Fruit fly (Drosophila melanogaster) Kc167 (cell line): ENCODE measurements around the gene for.

Experiments
- Myc ChIP-seq: fragments of >200 bp; optimal IDR thresholded peaks from 2 replicates; lab custom pipeline; 2017; ENCODE audit warnings: missing external identifiers
- Sin3A ChIP-seq: fragments of >200 bp; optimal IDR thresholded peaks from 2 replicates; lab custom pipeline; 2018; ENCODE audit warnings: missing external identifiers
- h ChIP-seq: fragments of >200 bp; optimal IDR thresholded peaks from 3 replicates; lab custom pipeline; 2018; ENCODE audit warnings: missing external identifiers
- insv ChIP-seq: fragments of >200 bp; optimal IDR thresholded peaks from 3 replicates; lab custom pipeline; 2018; ENCODE audit warnings: missing external identifiers
- psq ChIP-seq: fragments of >200 bp; optimal IDR thresholded peaks from 2 replicates; lab custom pipeline; 2017; ENCODE audit warnings: missing external identifiers
- ttk ChIP-seq: sonication (Bioruptor generic); optimal IDR thresholded peaks from 2 replicates; lab custom pipeline; 2017; ENCODE audit warnings: missing external identifiers

Gene for

DNA sequence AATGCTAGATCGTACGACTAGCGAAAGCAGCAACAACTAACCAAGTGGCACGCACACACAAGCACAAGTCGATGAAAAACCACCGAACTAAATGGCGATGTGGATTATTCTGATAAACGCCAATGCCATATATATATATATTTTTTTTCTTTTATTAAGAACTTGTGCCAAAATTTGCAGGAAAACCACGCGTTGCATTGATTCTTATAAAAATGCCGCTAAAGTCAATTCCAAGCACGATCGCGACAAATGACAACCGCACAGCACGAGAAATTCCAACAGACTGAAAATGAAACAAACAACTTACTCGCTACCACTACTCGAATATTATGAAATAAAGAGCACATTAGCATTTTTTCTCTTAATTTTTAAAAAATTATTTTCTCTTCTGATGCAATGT lies at the start of gene for:
Gene for, minus strand, starts transcription at position 287 of the 400 bp plus-strand sequence.
- no peak for TF ChIP-seq insv (lab: Kevin White, UChicago)
- no peak for TF ChIP-seq Myc (lab: Kevin White, UChicago)
- TF ChIP-seq psq (lab: Kevin White, UChicago) = no peak
- no peak for TF ChIP-seq ttk
- no peak for TF ChIP-seq Sin3A (lab: Kevin White, UChicago)
- TF ChIP-seq h (lab: Kevin White, UChicago) = no peak

DNA sequence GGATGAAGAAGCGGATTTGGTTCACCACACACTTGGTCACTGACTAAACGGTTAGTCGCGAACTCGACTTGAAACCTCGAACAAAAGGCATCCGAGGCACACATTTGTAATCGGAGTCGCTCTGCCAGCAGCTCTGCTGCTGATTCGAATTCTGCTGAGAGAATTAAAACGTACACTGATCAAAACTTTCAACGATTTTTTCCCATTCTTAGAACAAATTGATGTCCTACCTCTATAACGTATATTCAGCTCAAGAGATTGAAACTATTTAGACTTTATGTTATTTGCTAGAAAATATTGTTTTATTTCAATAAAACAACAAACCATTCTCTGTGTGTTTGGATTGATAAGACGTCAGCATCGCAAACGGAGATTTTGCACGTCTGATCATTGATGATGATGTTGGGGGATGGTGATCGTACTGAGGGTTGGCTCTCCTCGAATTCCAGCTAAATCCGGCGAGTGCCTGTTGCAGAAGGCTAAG lies 48.7 kb upstream of the for start, which contains the start of gene CG31778:
Gene CG31778, minus strand, starts transcription at position 51 of the 484 bp plus-strand sequence.
- TF ChIP-seq Sin3A (lab: Kevin White, UChicago) (no peak), insv (lab: Kevin White, UChicago) (no peak), ttk (no peak), Myc (lab: Kevin White, UChicago) (no peak), h (lab: Kevin White, UChicago) (no peak), psq (lab: Kevin White, UChicago) (no peak)

DNA sequence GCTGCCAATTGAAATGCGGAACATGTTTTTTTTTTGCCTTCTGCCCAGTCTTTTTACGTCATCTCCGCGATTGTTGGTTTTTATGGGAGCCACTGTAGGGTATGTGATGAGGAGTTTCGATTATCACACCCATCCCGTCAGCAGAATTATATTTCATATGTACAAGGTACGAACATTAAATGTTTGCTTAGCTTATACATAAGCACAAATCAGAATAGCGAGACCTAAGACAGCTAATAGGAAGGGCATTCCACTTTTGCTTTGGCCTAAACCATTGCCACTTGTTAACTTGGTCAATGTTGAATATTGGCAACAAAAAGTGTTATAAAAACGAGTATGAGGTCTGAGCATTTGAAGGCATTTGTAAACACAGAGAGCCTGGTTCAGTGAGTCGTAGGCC lies 46.5 kb upstream of the for start, which contains the start of gene CG2816:
Gene CG2816, plus strand, starts transcription at position 400 of the 400 bp plus-strand sequence.
- TF ChIP-seq insv (lab: Kevin White, UChicago) = no peak
- TF ChIP-seq ttk = no peak
- no peak for TF ChIP-seq h (lab: Kevin White, UChicago)
- TF ChIP-seq psq (lab: Kevin White, UChicago) = no peak
- no peak for TF ChIP-seq Myc (lab: Kevin White, UChicago)
- TF ChIP-seq Sin3A (lab: Kevin White, UChicago) = no peak

DNA sequence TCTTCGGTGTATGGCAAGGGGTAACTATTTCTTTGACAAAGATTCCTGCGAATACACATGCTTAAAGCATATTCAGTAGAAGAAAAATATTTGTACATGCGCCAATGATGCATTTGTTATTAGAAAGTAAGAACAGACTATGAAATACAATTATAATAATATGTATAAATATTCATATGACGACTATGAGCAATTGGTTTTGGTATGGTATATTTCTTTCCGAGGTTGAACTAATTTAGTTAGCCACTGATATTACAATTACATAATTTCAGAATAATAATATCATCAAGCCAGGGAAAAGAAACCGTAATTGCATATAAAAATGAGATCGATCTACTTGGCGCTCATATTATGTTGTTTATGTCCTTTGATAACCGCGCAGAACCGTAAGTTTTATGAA lies 44.8 kb upstream of the for start, which contains the start of gene CG43145:
Gene CG43145, plus strand, starts transcription at position 301 of the 400 bp plus-strand sequence.
- TF ChIP-seq insv (lab: Kevin White, UChicago) (no peak), h (lab: Kevin White, UChicago) (no peak), Sin3A (lab: Kevin White, UChicago) (no peak), psq (lab: Kevin White, UChicago) (no peak), ttk (no peak), Myc (lab: Kevin White, UChicago) (no peak)

DNA sequence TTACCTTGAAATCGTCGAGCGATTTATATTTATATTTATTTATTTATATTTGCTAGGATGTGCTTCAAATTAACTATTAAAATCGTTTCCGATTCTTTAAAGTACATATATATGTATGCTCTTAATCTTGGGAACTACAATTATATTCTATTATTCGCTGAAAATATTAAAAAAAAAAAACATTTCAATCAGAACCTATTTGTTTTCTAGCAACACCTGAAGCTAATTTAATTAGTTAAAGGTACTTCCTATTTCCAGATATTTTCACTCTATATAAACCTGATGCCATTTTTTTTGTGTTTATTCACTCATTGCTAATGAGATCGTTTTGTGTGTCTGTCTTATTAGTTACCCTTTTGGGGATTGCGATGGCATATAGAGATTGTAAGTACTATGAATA lies 44.2 kb upstream of the for start, which contains the start of gene CG42467:
Gene CG42467, plus strand, starts transcription at position 301 of the 400 bp plus-strand sequence.
- TF ChIP-seq insv (lab: Kevin White, UChicago) (no peak), psq (lab: Kevin White, UChicago) (no peak), Myc (lab: Kevin White, UChicago) (no peak), Sin3A (lab: Kevin White, UChicago) (no peak), h (lab: Kevin White, UChicago) (no peak), ttk (no peak)

DNA sequence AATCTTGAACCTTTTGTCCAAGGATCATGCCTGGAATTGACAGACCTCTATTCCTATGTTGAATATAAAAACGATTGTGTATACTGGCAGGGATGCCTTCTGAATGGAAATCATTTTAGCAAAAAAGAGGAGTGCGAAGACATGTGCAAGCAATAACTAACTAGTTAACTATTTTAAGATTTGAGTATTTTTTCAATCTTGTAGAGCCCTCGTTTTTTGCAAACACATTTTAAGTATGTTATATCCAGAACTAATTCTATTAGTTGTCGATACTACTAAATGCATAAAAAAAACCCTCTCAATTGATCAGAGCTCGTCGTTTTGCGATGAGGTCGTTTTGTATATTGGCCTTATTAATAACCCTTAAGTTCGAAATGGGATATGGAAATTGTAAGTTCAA lies 43.6 kb upstream of the for start, which contains the start of gene Sfp24C1:
Gene Sfp24C1, plus strand, starts transcription at position 301 of the 400 bp plus-strand sequence.
- TF ChIP-seq ttk = no peak
- no peak for TF ChIP-seq Myc (lab: Kevin White, UChicago)
- TF ChIP-seq Sin3A (lab: Kevin White, UChicago) = no peak
- TF ChIP-seq insv (lab: Kevin White, UChicago) = no peak
- TF ChIP-seq psq (lab: Kevin White, UChicago) = no peak
- TF ChIP-seq h (lab: Kevin White, UChicago) = no peak

DNA sequence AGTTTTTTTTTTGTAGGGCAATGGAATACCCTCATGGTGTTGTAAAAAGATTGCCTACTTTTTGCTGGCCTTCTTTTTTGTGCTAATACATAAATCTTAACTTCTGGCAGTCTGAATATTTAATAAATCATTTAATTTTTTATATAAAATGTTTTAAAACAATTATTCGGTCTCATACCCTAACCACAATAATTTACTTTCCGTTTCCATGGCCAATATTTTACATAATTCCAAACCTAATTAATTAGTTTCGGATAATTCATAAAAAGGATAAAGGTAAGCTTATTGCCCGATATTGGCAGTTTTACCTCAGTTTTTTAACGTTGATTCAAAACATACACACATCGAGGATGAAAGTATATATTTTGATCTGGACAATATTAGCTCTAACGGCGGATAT lies 43.1 kb upstream of the for start, which contains the start of gene CG42465:
Gene CG42465, plus strand, starts transcription at position 301 of the 400 bp plus-strand sequence.
- no peak for TF ChIP-seq Myc (lab: Kevin White, UChicago)
- TF ChIP-seq h (lab: Kevin White, UChicago) = no peak

DNA sequence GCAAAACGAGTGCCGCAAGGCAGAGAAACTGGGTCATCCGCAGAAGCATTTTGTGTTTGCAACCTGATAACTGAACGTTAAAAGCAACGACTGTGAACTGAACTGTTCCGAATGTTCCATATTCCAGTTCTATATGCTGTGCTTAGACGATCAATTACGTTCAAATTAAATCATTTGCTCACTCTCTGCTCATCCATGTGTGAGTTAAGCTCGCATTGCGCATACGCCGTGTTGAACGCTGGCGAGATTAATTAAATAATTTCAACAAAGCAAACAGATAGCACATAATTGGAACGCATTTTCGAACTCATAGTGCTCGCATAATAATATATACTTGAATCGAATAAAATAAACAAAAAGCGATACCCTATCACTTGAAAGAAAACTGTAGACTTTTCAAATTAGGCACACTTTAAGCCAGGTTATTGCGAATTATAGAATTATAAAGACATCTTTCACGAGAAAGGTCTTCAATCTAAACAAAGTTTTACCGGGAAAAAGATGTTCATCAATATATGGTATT lies 42.3 kb upstream of the for start, which contains the start of the genes CG10031 and CG42464:
Gene CG10031, minus strand, starts transcription at position 101 of the 523 bp plus-strand sequence.
Gene CG42464, plus strand, starts transcription at position 473 of the 523 bp plus-strand sequence.
- no peak for TF ChIP-seq Myc (lab: Kevin White, UChicago)
- no peak for TF ChIP-seq Sin3A (lab: Kevin White, UChicago)
- TF ChIP-seq ttk = no peak
- TF ChIP-seq insv (lab: Kevin White, UChicago) = no peak
- no peak for TF ChIP-seq psq (lab: Kevin White, UChicago)
- TF ChIP-seq h (lab: Kevin White, UChicago) = no peak

DNA sequence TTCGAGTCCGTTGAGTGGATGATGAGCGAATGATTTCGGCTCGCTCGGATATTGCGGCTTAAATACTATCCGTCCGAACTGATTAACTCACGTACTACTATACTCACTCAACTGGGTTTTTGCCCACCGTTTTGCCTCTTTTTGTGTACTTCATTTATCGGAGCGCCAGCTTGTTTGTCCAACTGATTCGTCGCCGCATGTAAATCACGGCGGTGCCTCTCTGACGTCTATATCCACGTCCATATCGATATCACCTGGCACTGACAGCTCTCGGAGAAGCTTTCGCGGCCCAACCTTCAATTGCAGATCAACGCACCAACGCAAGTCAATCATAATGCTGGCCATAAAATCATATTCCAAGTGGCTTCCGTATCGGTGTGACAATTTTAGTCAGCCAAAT lies 41.0 kb upstream of the for start, which contains the start of gene CG3604:
Gene CG3604, minus strand, starts transcription at position 101 of the 400 bp plus-strand sequence.
- TF ChIP-seq psq (lab: Kevin White, UChicago) = no peak
- TF ChIP-seq insv (lab: Kevin White, UChicago) = no peak
- no peak for TF ChIP-seq Myc (lab: Kevin White, UChicago)
- TF ChIP-seq ttk = no peak
- no peak for TF ChIP-seq h (lab: Kevin White, UChicago)
- no peak for TF ChIP-seq Sin3A (lab: Kevin White, UChicago)

DNA sequence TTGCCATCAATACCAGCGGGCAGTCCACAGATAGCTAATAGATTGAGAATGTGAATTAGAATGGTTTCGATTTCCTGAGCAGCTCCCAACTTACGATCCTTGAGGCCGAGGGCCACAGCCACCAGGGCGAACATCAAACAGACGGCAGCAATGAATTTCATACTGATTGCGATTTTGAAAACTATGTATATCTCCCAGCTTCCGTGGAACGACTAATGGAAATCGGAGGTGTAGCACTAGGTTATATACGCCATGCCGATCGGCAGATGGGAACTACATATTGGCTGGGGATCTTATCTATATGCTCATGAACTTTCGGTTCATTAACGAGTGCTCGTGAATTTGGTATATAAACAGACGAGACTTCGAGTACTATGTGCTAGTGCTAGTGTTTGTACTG lies 39.7 kb upstream of the for start, which contains the start of gene IM33:
Gene IM33, minus strand, starts transcription at position 221 of the 400 bp plus-strand sequence.
- no peak for TF ChIP-seq psq (lab: Kevin White, UChicago)
- no peak for TF ChIP-seq h (lab: Kevin White, UChicago)
- TF ChIP-seq Sin3A (lab: Kevin White, UChicago) = no peak
- no peak for TF ChIP-seq Myc (lab: Kevin White, UChicago)
- TF ChIP-seq insv (lab: Kevin White, UChicago) = no peak
- TF ChIP-seq ttk = no peak

DNA sequence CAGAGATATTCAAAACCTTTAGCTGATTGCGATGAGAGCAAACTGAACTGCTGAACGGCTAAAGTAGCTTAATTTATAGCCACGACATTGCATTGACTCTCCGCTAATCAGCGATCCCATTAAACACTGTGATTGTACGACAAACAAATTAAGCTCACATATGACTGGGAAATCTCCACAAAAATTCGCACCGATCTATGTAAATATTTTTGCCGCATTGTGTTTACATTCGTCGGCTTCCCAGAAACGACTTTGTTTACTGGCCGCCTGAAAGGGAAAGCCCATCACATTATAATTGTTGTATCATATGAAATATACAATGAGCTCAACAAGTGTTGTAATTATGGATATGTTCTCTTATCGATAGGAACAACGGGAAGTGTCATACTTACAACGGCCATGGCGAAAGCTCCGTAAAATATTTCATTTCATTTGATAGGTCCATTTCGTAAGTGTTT lies 38.6 kb upstream of the for start, which contains the start of gene CG16713:
Gene CG16713, minus strand, starts transcription at position 51 of the 458 bp plus-strand sequence.
- TF ChIP-seq ttk (no peak), insv (lab: Kevin White, UChicago) (no peak), Sin3A (lab: Kevin White, UChicago) (no peak), h (lab: Kevin White, UChicago) (no peak), Myc (lab: Kevin White, UChicago) (no peak), psq (lab: Kevin White, UChicago) (no peak)
